Fruit fly (Drosophila melanogaster): Measurements from ENCODE around the gene ssp2.
A peak's percentile ranks its signal among the peaks of the same experiment; 100 is the strongest.

ssp2 gene

DNA sequence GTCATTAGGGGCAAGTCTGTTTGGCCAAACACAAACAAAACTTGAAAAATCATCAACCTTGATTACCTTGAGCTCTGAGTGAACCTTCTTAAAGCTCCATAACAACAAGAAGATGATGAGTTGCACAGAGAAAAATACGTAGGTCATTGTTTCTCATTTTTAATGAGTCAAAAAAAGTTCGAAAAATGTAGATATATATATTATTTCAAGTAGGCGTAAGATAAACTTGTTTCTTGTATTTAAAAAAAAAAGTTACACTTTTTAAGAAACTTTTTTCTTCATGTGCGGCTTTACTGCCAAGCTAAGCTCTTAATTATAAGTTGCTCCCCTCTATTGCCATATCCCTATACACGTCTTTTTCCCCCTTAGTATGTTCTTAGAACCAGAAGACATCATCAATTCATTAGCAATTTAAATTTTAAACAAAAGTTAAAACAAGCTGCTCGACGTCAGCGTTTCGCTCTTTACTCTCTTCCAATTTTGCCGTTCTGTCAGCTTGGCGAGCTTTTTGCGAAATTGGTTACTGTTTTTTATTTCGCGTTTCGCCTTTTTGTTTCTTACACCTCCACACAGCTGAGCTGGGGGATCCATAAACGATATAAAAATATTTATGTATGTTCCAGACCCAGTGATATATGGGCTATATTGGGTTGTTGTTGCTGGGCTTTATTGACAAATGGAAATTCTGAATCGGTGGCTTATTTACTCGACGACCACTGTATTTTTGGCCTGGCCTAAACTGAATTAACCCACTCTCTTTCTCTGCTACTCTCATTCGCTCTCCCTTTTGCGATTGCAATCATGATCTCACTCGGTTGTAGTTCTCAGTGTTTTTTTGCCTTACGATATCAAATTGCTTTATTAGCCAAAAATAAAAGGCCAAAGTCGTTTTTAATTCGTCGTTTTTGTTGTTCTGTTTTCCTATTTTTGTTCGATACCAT lies 41.4 kb upstream of the ssp2 start (continued):
- TF ChIP-seq Ptx1 (GFP tag; IDR thresholded peaks at IDR 0.05) (peak; percentile 78), CG33213 (GFP tag; optimal IDR thresholded peaks at IDR 0.05) (peak; percentile 34), Ssrp (tag; optimal IDR thresholded peaks at IDR 0.05) (peak; percentile 28), lab (GFP tag; optimal IDR thresholded peaks at IDR 0.05) (peak; percentile 85), Lhr (GFP tag; optimal IDR thresholded peaks at IDR 0.05) (no peak), CG4424 (GFP tag; optimal IDR thresholded peaks at IDR 0.05) (peak; percentile 38), Jarid2 (GFP tag; optimal IDR thresholded peaks at IDR 0.05) (no peak), CG4282 (GFP tag; optimal IDR thresholded peaks at IDR 0.05) (no peak), BtbVII (GFP tag; optimal IDR thresholded peaks at IDR 0.05) (peak; percentile 47), knrl (GFP tag; IDR thresholded peaks at IDR 0.05; ENCODE audit: partially characterized antibody) (no peak), sisA (GFP tag; IDR thresholded peaks at IDR 0.05) (peak; percentile 38; the same call in 1 of the 2 replicates), HLHmδ (GFP tag; optimal IDR thresholded peaks at IDR 0.05) (no peak), Sry-δ (GFP tag; optimal IDR thresholded peaks at IDR 0.05) (no peak), CG6813 (GFP tag; optimal IDR thresholded peaks at IDR 0.05) (peak; percentile 5), B-H1 (GFP tag; IDR thresholded peaks at IDR 0.05) (peak; percentile 54; the same call in 2 of the 3 replicates), Poxn (GFP tag; IDR thresholded peaks at IDR 0.05) (peak; percentile 46; the same call in 1 of the 2 replicates), az2 (GFP tag; optimal IDR thresholded peaks at IDR 0.05) (peak; percentile 38), nom (GFP tag; optimal IDR thresholded peaks at IDR 0.05) (peak; percentile 10), Asciz (GFP tag; optimal IDR thresholded peaks at IDR 0.05) (peak; percentile 27), Dip3 (GFP tag; optimal IDR thresholded peaks at IDR 0.05) (peak; percentile 32), Elba2 (GFP tag; optimal IDR thresholded peaks at IDR 0.05) (no peak), CG15269 (tag; optimal IDR thresholded peaks at IDR 0.05) (peak; percentile 50)

DNA sequence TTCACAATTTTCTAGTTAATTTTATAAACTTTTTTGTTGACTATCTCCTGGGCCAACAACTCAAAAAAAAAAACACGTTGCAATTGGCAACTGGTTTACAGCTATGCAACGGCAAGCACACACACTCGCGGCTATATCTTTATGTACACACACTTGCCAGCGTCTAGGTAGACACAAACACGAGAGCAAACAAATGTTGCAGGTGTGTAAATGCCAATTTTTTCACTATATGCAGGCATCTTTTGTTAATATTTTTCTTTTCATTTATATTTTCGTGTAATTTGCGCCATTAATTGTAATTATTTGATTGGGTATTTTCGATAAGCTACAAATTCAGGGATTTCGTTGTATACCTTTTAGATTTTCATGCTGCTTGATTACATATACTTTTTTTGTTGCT lies 40.4 kb upstream of the ssp2 start:
- peak; percentile 9 for TF ChIP-seq Oli (tag; optimal IDR thresholded peaks at IDR 0.05)
- TF ChIP-seq prd (optimal IDR thresholded peaks at IDR 0.05): no peak
- peak; percentile 32; the same call in 1 of the 3 replicates for TF ChIP-seq prd (GFP tag; IDR thresholded peaks at IDR 0.05)
- TF ChIP-seq sens (GFP tag): peak; percentile 59
- TF ChIP-seq sob (GFP tag; IDR thresholded peaks at IDR 0.05): no peak
- TF ChIP-seq row (GFP tag; IDR thresholded peaks at IDR 0.05): no peak
- 0 out of 3 replicates have a peak, but pooled peaks have one; percentile 8 for TF ChIP-seq dysf (GFP tag; IDR thresholded peaks at IDR 0.05)
- no peak for TF ChIP-seq CG1024 (GFP tag; IDR thresholded peaks at IDR 0.05)
- 0 out of 2 replicates have a peak, but pooled peaks have one; percentile 9 for TF ChIP-seq Rfx (GFP tag; IDR thresholded peaks at IDR 0.05)
- TF ChIP-seq sima (GFP tag; optimal IDR thresholded peaks at IDR 0.05): no peak
- peak; percentile 11 for TF ChIP-seq cg (GFP tag; optimal IDR thresholded peaks at IDR 0.05)
- 0 out of 3 replicates have a peak, but pooled peaks have one; percentile 24 for TF ChIP-seq CG17361 (GFP tag; IDR thresholded peaks at IDR 0.05)
- TF ChIP-seq CG32772 (GFP tag; IDR thresholded peaks at IDR 0.05): no peak
- no peak for TF ChIP-seq ssp (GFP tag; IDR thresholded peaks at IDR 0.05)
- TF ChIP-seq pum (GFP tag; optimal IDR thresholded peaks at IDR 0.05): no peak
- TF ChIP-seq CG7556 (GFP tag; optimal IDR thresholded peaks at IDR 0.05): no peak
- TF ChIP-seq YL-1 (GFP tag; optimal IDR thresholded peaks at IDR 0.05): no peak
- no peak for TF ChIP-seq GATAe (GFP tag; conservative IDR thresholded peaks at IDR 0.05)
- no peak for TF ChIP-seq Hand (GFP tag; optimal IDR thresholded peaks at IDR 0.05)
- TF ChIP-seq Med (GFP tag): peak; percentile 65
- TF ChIP-seq CG6689 (GFP tag; IDR thresholded peaks at IDR 0.05): peak; percentile 10; the same call in 1 of the 2 replicates
- TF ChIP-seq CG11696 (GFP tag; IDR thresholded peaks at IDR 0.05): peak; percentile 59
- peak; percentile 6 for TF ChIP-seq gsb-n (tag; optimal IDR thresholded peaks at IDR 0.05)
- TF ChIP-seq CG15696 (tag; optimal IDR thresholded peaks at IDR 0.05): peak; percentile 4
- no peak for TF ChIP-seq E2f1 (GFP tag; IDR thresholded peaks at IDR 0.05)
- no peak for TF ChIP-seq Xrp1 (GFP tag; IDR thresholded peaks at IDR 0.05)
- TF ChIP-seq Myb (GFP tag; optimal IDR thresholded peaks at IDR 0.05): no peak
- no peak for TF ChIP-seq CG34422 (GFP tag; IDR thresholded peaks at IDR 0.05)
- no peak for TF ChIP-seq B-H1 (GFP tag; IDR thresholded peaks at IDR 0.05)
